Worm (Caenorhabditis elegans) whole organism, L3 larva: Measurements from ENCODE around the gene rpn-3.

Experiments used
- R02D3.7 ChIP-seq: fragments of 150-350 bp; optimal IDR thresholded peaks from 2 replicates; lab custom pipeline; 2014; ENCODE audit warnings: missing biosample characterization, missing genetic modification characterization
- ZK546.5 ChIP-seq: sonication (generic microtip); optimal IDR thresholded peaks from 2 replicates; lab custom pipeline; 2017; ENCODE audit warnings: missing biosample characterization, missing genetic modification characterization
- aly-2 ChIP-seq: fragments of 150-350 bp; optimal IDR thresholded peaks from 2 replicates; lab custom pipeline; 2014; ENCODE audit warnings: missing biosample characterization, missing genetic modification characterization
- ama-1 ChIP-seq: fragments of 150-350 bp; optimal IDR thresholded peaks from 2 replicates; lab custom pipeline; 2018
- ceh-16 ChIP-seq: sonication (generic microtip); optimal IDR thresholded peaks from 2 replicates; lab custom pipeline; 2017; ENCODE audit warnings: missing biosample characterization, missing genetic modification characterization
- ceh-28 ChIP-seq: fragments of 150-350 bp; optimal IDR thresholded peaks from 2 replicates; lab custom pipeline; 2014; ENCODE audit warnings: missing biosample characterization, missing genetic modification reagents, missing genetic modification characterization
- ceh-82 ChIP-seq: fragments of 150-350 bp; optimal IDR thresholded peaks from 2 replicates; lab custom pipeline; 2014; ENCODE audit warnings: missing biosample characterization, missing genetic modification characterization
- ceh-9 ChIP-seq: sonication (generic microtip); optimal IDR thresholded peaks from 2 replicates; lab custom pipeline; 2018; ENCODE audit warnings: missing biosample characterization, missing genetic modification characterization
- daf-12 ChIP-seq: fragments of 150-350 bp; optimal IDR thresholded peaks from 2 replicates; lab custom pipeline; 2014; ENCODE audit warnings: missing biosample characterization, missing genetic modification reagents, missing genetic modification characterization
- egl-27 ChIP-seq: sonication (generic microtip); optimal IDR thresholded peaks from 4 replicates; lab custom pipeline; 2017; ENCODE audit warnings: missing biosample characterization, missing genetic modification reagents, missing genetic modification characterization
- egl-5 ChIP-seq: fragments of 150-350 bp; optimal IDR thresholded peaks from 2 replicates; lab custom pipeline; 2017; ENCODE audit warnings: missing biosample characterization, missing genetic modification reagents, missing genetic modification characterization, inconsistent platforms
- elt-1 ChIP-seq: fragments of 150-350 bp; optimal IDR thresholded peaks from 2 replicates; lab custom pipeline; 2014; ENCODE audit warnings: missing biosample characterization, missing genetic modification characterization
- elt-2 ChIP-seq: sonication (generic microtip); optimal IDR thresholded peaks from 2 replicates; lab custom pipeline; 2016; ENCODE audit warnings: missing genetic modification reagents, mild to moderate bottlenecking, missing genetic modification characterization, missing compliant biosample characterization
- elt-3 ChIP-seq, 3 experiments: fragments of 150-350 bp in 1 of 3; sonication (generic microtip) in 2 of 3; optimal IDR thresholded peaks; 2 replicates in 2 of 3; 4 replicates in 1 of 3; lab custom pipeline; 2014 to 2017; ENCODE audit warnings: missing biosample characterization in 3 of 3, missing genetic modification characterization in 3 of 3
- eor-1 ChIP-seq, 2 experiments: fragments of 150-350 bp; optimal IDR thresholded peaks; 2 replicates each; lab custom pipeline; 2014 to 2018; ENCODE audit warnings: missing biosample characterization in 2 of 2, missing genetic modification characterization in 2 of 2
- fkh-10 ChIP-seq: sonication (generic microtip); optimal IDR thresholded peaks from 2 replicates; lab custom pipeline; 2017; ENCODE audit warnings: missing biosample characterization, missing genetic modification reagents, missing genetic modification characterization
- fkh-2 ChIP-seq: fragments of 150-350 bp; optimal IDR thresholded peaks from 2 replicates; lab custom pipeline; 2014; ENCODE audit warnings: missing biosample characterization, missing genetic modification reagents, missing genetic modification characterization
- fos-1 ChIP-seq: fragments of 150-350 bp; optimal IDR thresholded peaks from 2 replicates; lab custom pipeline; 2014; ENCODE audit warnings: missing biosample characterization, missing genetic modification characterization
- hmg-11 ChIP-seq: sonication (generic microtip); optimal IDR thresholded peaks from 2 replicates; lab custom pipeline; 2016; ENCODE audit warnings: missing genetic modification characterization, missing compliant biosample characterization
- jun-1 ChIP-seq: fragments of 150-350 bp; optimal IDR thresholded peaks from 2 replicates; lab custom pipeline; 2014; ENCODE audit warnings: missing biosample characterization, missing genetic modification reagents, missing genetic modification characterization
- lin-15B ChIP-seq: fragments of 150-350 bp; optimal IDR thresholded peaks from 2 replicates; lab custom pipeline; 2014; ENCODE audit warnings: missing biosample characterization, missing genetic modification characterization
- lin-39 ChIP-seq: fragments of 150-350 bp; optimal IDR thresholded peaks from 2 replicates; lab custom pipeline; 2018; ENCODE audit warnings: missing biosample characterization, missing genetic modification reagents, missing genetic modification characterization
- lsy-12 ChIP-seq: sonication (generic microtip); optimal IDR thresholded peaks from 2 replicates; lab custom pipeline; 2016; ENCODE audit warnings: mild to moderate bottlenecking, missing genetic modification characterization, missing compliant biosample characterization
- mdl-1 ChIP-seq: fragments of 150-350 bp; optimal IDR thresholded peaks from 2 replicates; lab custom pipeline; 2014; ENCODE audit warnings: missing biosample characterization, missing genetic modification characterization
- mml-1 ChIP-seq: fragments of 150-350 bp; sonication (generic microtip); optimal IDR thresholded peaks from 3 replicates; lab custom pipeline; 2014; ENCODE audit warnings: missing biosample characterization, missing genetic modification characterization
- nfya-1 ChIP-seq: sonication (generic microtip); optimal IDR thresholded peaks from 2 replicates; lab custom pipeline; 2017; ENCODE audit warnings: missing genetic modification characterization, mild to moderate bottlenecking, missing compliant biosample characterization, antibody characterized with exemption, moderate library complexity; ENCODE audit not compliant: insufficient read depth
- nhr-11 ChIP-seq: fragments of 150-350 bp; optimal IDR thresholded peaks from 2 replicates; lab custom pipeline; 2014; ENCODE audit warnings: missing biosample characterization, missing genetic modification characterization
- nhr-12 ChIP-seq: fragments of 150-350 bp; optimal IDR thresholded peaks from 2 replicates; lab custom pipeline; 2014; ENCODE audit warnings: missing biosample characterization, missing genetic modification characterization
- nhr-23 ChIP-seq: fragments of 150-350 bp; optimal IDR thresholded peaks from 2 replicates; lab custom pipeline; 2014; ENCODE audit warnings: missing biosample characterization, missing genetic modification reagents, missing genetic modification characterization
- nhr-237 ChIP-seq: fragments of 150-350 bp; optimal IDR thresholded peaks from 2 replicates; lab custom pipeline; 2014; ENCODE audit warnings: missing biosample characterization, missing genetic modification characterization
- nhr-25 ChIP-seq: sonication (generic microtip); optimal IDR thresholded peaks from 2 replicates; lab custom pipeline; 2017; ENCODE audit warnings: missing biosample characterization, missing genetic modification characterization
- nhr-28 ChIP-seq: fragments of 150-350 bp; optimal IDR thresholded peaks from 2 replicates; lab custom pipeline; 2014; ENCODE audit warnings: missing biosample characterization, missing genetic modification characterization
- nhr-43 ChIP-seq: sonication (generic microtip); optimal IDR thresholded peaks from 2 replicates; lab custom pipeline; 2016; ENCODE audit warnings: mild to moderate bottlenecking, missing genetic modification characterization, missing compliant biosample characterization; ENCODE audit not compliant: poor library complexity, severe bottlenecking
- nhr-67 ChIP-seq: fragments of 150-350 bp; optimal IDR thresholded peaks from 2 replicates; lab custom pipeline; 2014; ENCODE audit warnings: missing biosample characterization, missing genetic modification characterization
- nhr-76 ChIP-seq: fragments of 150-350 bp; sonication (generic microtip); optimal IDR thresholded peaks from 5 replicates; lab custom pipeline; 2014; ENCODE audit warnings: missing biosample characterization, missing genetic modification characterization
- nhr-77 ChIP-seq: fragments of 150-350 bp; optimal IDR thresholded peaks from 2 replicates; lab custom pipeline; 2014; ENCODE audit warnings: missing biosample characterization, missing genetic modification characterization
- pha-4 ChIP-seq: fragments of 150-350 bp; optimal IDR thresholded peaks from 2 replicates; lab custom pipeline; 2014; ENCODE audit warnings: missing biosample characterization, missing genetic modification reagents, missing genetic modification characterization
- pqm-1 ChIP-seq: fragments of 150-350 bp; optimal IDR thresholded peaks from 2 replicates; lab custom pipeline; 2017; ENCODE audit warnings: missing biosample characterization, missing genetic modification characterization, inconsistent platforms
- sea-2 ChIP-seq: fragments of 150-350 bp; sonication (generic microtip); optimal IDR thresholded peaks from 4 replicates; lab custom pipeline; 2014; ENCODE audit warnings: missing biosample characterization, missing genetic modification reagents, missing genetic modification characterization
- skn-1 ChIP-seq: fragments of 150-350 bp; optimal IDR thresholded peaks from 2 replicates; lab custom pipeline; 2014; ENCODE audit warnings: missing biosample characterization, missing genetic modification characterization
- snpc-4 ChIP-seq: fragments of 150-350 bp; optimal IDR thresholded peaks from 2 replicates; lab custom pipeline; 2014; ENCODE audit warnings: missing biosample characterization, missing genetic modification characterization
- tbx-2 ChIP-seq: sonication (generic microtip); optimal IDR thresholded peaks from 2 replicates; lab custom pipeline; 2016; ENCODE audit warnings: mild to moderate bottlenecking, missing genetic modification characterization, missing compliant biosample characterization
- unc-39 ChIP-seq: sonication (generic microtip); optimal IDR thresholded peaks from 4 replicates; lab custom pipeline; 2017; ENCODE audit warnings: missing biosample characterization, missing genetic modification characterization
- unc-62 ChIP-seq: fragments of 150-350 bp; sonication (generic microtip); optimal IDR thresholded peaks from 4 replicates; lab custom pipeline; 2014; ENCODE audit warnings: missing biosample characterization, missing genetic modification reagents, missing genetic modification characterization
- zag-1 ChIP-seq: fragments of 150-350 bp; optimal IDR thresholded peaks from 2 replicates; lab custom pipeline; 2014; ENCODE audit warnings: missing biosample characterization, missing genetic modification characterization
- ztf-11 ChIP-seq: fragments of 150-350 bp; optimal IDR thresholded peaks from 2 replicates; lab custom pipeline; 2014; ENCODE audit warnings: missing biosample characterization, missing genetic modification characterization
- ztf-4 ChIP-seq: fragments of 150-350 bp; optimal IDR thresholded peaks from 2 replicates; lab custom pipeline; 2014; ENCODE audit warnings: missing biosample characterization, missing genetic modification characterization

Gene rpn-3

DNA sequence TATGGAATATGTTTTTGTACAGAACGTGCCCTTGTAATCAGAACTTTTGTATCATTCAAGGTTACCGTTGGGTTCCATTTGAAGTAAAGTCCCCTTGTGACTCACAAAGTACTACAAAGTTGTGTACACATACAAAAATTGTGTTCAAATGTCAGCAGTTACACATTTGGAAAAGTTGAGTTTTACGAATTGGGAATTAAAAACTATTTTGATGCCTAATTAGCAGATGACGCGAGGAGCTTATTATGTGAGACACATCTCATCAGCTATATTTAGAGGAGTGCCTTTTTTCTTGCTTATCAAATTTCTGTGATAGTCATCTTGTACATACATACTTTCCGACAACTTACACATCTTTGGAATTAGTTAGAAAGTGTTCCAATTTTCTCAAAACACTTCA is 33.7 kb upstream of the rpn-3 start:
- TF ChIP-seq ztf-11 (tag; lab: Kevin White, UChicago) (no peak), mml-1 (tag; lab: Kevin White, UChicago) (no peak), pha-4 (tag; lab: Kevin White, UChicago) (peak; percentile 32)

DNA sequence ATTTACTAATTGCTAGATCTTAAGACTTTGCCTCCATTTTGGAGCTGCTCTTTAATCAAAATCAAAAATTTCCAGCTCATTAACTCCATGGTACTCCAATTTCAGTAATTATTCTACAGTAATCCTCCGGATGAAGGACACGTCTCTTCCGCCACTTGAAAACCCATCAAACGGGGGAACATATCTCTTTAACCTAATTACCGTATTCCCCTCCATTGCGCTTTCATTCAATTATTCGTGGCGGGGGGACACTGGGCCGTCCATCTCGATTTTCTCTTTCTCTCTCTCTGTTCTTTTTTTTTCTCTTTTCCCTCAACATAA is 30.3 kb upstream of the rpn-3 start:
- no peak for TF ChIP-seq lin-15B (tag; lab: Kevin White, UChicago)
- TF ChIP-seq sea-2 (GFP tag; lab: Kevin White, UChicago): no peak
- TF ChIP-seq egl-5 (tag; lab: Kevin White, UChicago): no peak
- no peak for TF ChIP-seq ztf-11 (tag; lab: Kevin White, UChicago)

DNA sequence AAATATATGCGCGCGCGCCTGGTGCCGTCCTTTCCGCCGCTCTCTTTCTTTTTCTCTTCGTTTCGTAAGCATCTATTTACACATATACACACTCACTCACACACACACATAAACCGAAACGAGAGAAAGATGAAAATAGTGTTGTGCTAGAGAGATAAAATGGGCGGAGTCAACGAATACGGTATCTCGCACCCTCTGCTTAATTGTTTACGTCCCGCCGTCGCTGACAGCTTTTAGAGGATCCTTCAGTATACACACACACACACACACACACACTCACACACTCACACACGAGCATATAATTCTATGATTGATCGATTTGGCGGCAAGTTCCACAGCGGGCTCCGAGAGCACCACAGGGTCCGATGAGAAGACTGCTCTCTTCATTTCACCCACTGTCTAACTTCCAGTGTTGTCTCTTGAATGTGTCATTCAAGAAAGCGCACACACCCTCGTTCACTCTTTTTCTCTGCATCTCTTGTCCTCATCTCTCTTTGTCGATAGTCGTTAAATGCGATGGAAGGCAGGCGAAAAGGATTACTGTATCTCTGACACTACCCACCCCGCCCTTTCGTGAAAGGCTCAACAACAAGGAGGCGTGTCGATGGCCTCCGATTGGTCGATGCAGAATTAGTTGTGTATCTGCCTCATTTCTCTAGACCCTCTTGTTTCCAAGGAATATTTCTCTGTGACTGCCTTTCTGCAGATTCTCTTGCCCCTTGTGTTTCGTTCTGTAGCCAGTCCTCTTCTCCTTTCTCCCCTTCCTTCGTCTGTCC is 29.8 kb upstream of the rpn-3 start:
- TF ChIP-seq nhr-43 (tag; lab: Kevin White, UChicago) (peak; percentile 43), nhr-77 (tag; lab: Kevin White, UChicago) (no peak), mdl-1 (peak; percentile 74), daf-12 (tag; lab: Kevin White, UChicago) (no peak), snpc-4 (tag; lab: Kevin White, UChicago) (peak; percentile 79), egl-5 (tag; lab: Kevin White, UChicago) (peak; percentile 93), unc-62 (GFP tag; lab: Kevin White, UChicago) (peak; percentile 94), nhr-76 (no peak), jun-1 (tag; lab: Kevin White, UChicago) (peak; percentile 67), fos-1 (tag; lab: Kevin White, UChicago) (no peak), pha-4 (tag; lab: Kevin White, UChicago) (peak; percentile 86), hmg-11 (peak; percentile 76), lsy-12 (tag; lab: Kevin White, UChicago) (peak; percentile 95), fkh-10 (GFP tag; lab: Kevin White, UChicago) (peak; percentile 58), elt-1 (peak; percentile 53), nhr-11 (tag; lab: Kevin White, UChicago) (peak; percentile 67), pqm-1 (peak; percentile 79), lin-39 (tag; lab: Kevin White, UChicago) (peak; percentile 91), nhr-28 (tag; lab: Kevin White, UChicago) (no peak), skn-1 (peak; percentile 32), ceh-28 (tag; lab: Kevin White, UChicago) (peak; percentile 97), lin-15B (tag; lab: Kevin White, UChicago) (peak; percentile 94), eor-1 (tag; optimal IDR thresholded peaks at IDR 0.05; lab: Kevin White, UChicago) (no peak), ceh-16 (tag; lab: Kevin White, UChicago) (no peak), nhr-23 (tag; lab: Kevin White, UChicago) (peak; percentile 89), ztf-4 (tag; lab: Kevin White, UChicago) (no peak), nhr-12 (no peak), zag-1 (peak; percentile 82), R02D3.7 (tag; lab: Kevin White, UChicago) (peak; percentile 86), fkh-2 (peak; percentile 85), ceh-82 (peak; percentile 89), egl-27 (tag; lab: Kevin White, UChicago) (no peak), sea-2 (GFP tag; lab: Kevin White, UChicago) (peak; percentile 35), elt-2 (tag; lab: Kevin White, UChicago) (peak; percentile 77), aly-2 (tag; lab: Kevin White, UChicago) (no peak), nhr-25 (tag; lab: Kevin White, UChicago) (peak; percentile 91), ama-1 (lab: Kevin White, UChicago) (no peak), nfya-1 (tag; lab: Kevin White, UChicago) (peak; percentile 100), nhr-67 (tag; lab: Kevin White, UChicago) (no peak), ztf-11 (tag; lab: Kevin White, UChicago) (peak; percentile 24), mml-1 (tag; lab: Kevin White, UChicago) (no peak), elt-3 (tag; optimal IDR thresholded peaks at IDR 0.05; lab: Kevin White, UChicago) (no peak), ceh-9 (tag; lab: Kevin White, UChicago) (no peak), nhr-237 (no peak), unc-39 (tag; lab: Kevin White, UChicago) (peak; percentile 30), tbx-2 (peak; percentile 76), ZK546.5 (tag; lab: Kevin White, UChicago) (peak; percentile 5)
